Worm (Caenorhabditis elegans): Measurements from ENCODE around the gene K02G10.15.
A peak's percentile ranks its signal among the peaks of the same experiment; 100 is the strongest.

The K02G10.15 gene

DNA sequence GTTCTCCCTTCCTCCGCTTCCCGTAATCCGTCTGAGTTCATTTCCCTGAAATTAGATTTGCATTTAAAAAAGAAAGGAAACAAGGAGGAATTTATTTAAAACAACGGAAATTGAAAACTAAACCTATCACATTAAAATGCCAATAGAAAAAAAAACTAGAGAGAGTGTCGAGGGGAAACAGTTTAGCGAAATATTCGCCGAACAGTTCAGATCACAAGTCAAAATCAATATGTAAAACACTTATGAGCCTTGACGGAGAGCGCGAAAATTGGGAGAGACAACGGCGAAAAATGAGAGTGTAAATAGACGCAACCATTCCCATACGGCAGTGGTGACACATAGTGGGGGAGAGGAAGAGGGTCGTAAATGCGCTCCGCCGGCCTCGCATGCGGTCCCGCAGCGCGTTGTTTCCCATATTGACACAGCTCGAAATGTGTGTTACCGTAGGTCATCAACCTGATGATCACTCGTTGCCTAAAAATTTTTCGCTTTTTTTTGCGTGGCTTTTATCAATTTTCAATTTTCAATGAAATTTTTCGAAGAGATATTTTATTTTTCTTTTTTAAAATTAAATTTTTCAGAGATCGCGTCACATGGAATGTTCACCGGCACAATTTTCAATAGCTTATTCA, 29.3 kb upstream of the K02G10.15 start, which contains the start of the genes dnj-14 and glit-1 (continued):
- TF ChIP-seq ZK185.1 (tag; optimal IDR thresholded peaks at IDR 0.05; ENCODE audit: poor library complexity, severe bottlenecking) = peak; percentile 53
- peak; percentile 81 for TF ChIP-seq lin-40 (tag; optimal IDR thresholded peaks at IDR 0.05)
- TF ChIP-seq K12H6.12 (tag; optimal IDR thresholded peaks at IDR 0.05) = peak; percentile 70
- no peak for TF ChIP-seq die-1 (tag; optimal IDR thresholded peaks at IDR 0.05)
- no peak for TF ChIP-seq B0035.1 (tag; optimal IDR thresholded peaks at IDR 0.05)
- TF ChIP-seq sea-2 (GFP tag; IDR thresholded peaks at IDR 0.05) = no peak
- no peak for TF ChIP-seq hrde-1 (tag; optimal IDR thresholded peaks at IDR 0.05; ENCODE audit: borderline replicate concordance)
- no peak for TF ChIP-seq aptf-3 (GFP tag; IDR thresholded peaks at IDR 0.05)
- peak; percentile 74 to 80 for TF ChIP-seq let-607 (tag; optimal IDR thresholded peaks at IDR 0.05)
- TF ChIP-seq hsf-1 (GFP tag; IDR thresholded peaks at IDR 0.05) = no peak
- TF ChIP-seq rec-8 (tag; optimal IDR thresholded peaks at IDR 0.05) = no peak
- no peak for TF ChIP-seq C06A6.2 (GFP tag; conservative IDR thresholded peaks at IDR 0.05)
- no peak for TF ChIP-seq ztf-25 (GFP tag; IDR thresholded peaks at IDR 0.05)
- no peak for TF ChIP-seq F49E8.2 (tag; optimal IDR thresholded peaks at IDR 0.05; ENCODE audit: insufficient read depth)
- TF ChIP-seq D2030.7 (GFP tag; IDR thresholded peaks at IDR 0.05) = no peak
- TF ChIP-seq tbx-9 (tag; optimal IDR thresholded peaks at IDR 0.05; ENCODE audit: borderline replicate concordance) = no peak
- TF ChIP-seq ceh-40 (GFP tag; IDR thresholded peaks at IDR 0.05) = no peak
- no peak for TF ChIP-seq ama-1 (optimal IDR thresholded peaks at IDR 0.05)
- no peak for TF ChIP-seq ama-1 (GFP tag; optimal IDR thresholded peaks at IDR 0.05)
- TF ChIP-seq dpl-1 (GFP tag; optimal IDR thresholded peaks at IDR 0.05) = no peak
- no peak for TF ChIP-seq Y67H2A.10 (GFP tag; conservative IDR thresholded peaks at IDR 0.05)
- no peak for TF ChIP-seq nhr-120 (GFP tag; IDR thresholded peaks at IDR 0.05)
- TF ChIP-seq ztf-22 (GFP tag; optimal IDR thresholded peaks at IDR 0.05) = peak; percentile 19
- TF ChIP-seq nhr-90 (tag; optimal IDR thresholded peaks at IDR 0.05) = peak; percentile 65
- no peak for TF ChIP-seq F37B4.10 (GFP tag; IDR thresholded peaks at IDR 0.05)
- TF ChIP-seq cebp-1 (GFP tag; IDR thresholded peaks at IDR 0.05) = peak; percentile 52; the same call in 1 of the 2 replicates
- peak; percentile 89 for TF ChIP-seq cebp-1 (tag; optimal IDR thresholded peaks at IDR 0.05)
- peak; percentile 91 for TF ChIP-seq ceh-27 (GFP tag; optimal IDR thresholded peaks at IDR 0.05)
- TF ChIP-seq nhr-27 (tag; optimal IDR thresholded peaks at IDR 0.05) = no peak
- TF ChIP-seq ekl-4 (GFP tag; IDR thresholded peaks at IDR 0.05) = 0 out of 2 replicates have a peak, but pooled peaks have one; percentile 20
- TF ChIP-seq unc-62 (GFP tag; optimal IDR thresholded peaks at IDR 0.05) = peak; percentile 51
- TF ChIP-seq ccch-3 (GFP tag; optimal IDR thresholded peaks at IDR 0.05) = no peak
- TF ChIP-seq unc-130 (GFP tag; optimal IDR thresholded peaks at IDR 0.05) = no peak
- no peak for TF ChIP-seq madf-6 (GFP tag; IDR thresholded peaks at IDR 0.05)
- no peak for TF ChIP-seq aptf-2 (GFP tag; conservative IDR thresholded peaks at IDR 0.05)
- peak; percentile 79 for TF ChIP-seq F33H1.4 (GFP tag; IDR thresholded peaks at IDR 0.05)
- peak; percentile 82 for TF ChIP-seq nfyb-1 (GFP tag; IDR thresholded peaks at IDR 0.05)
- TF ChIP-seq sdz-38 (tag; optimal IDR thresholded peaks at IDR 0.05) = no peak
- no peak for TF ChIP-seq egl-18 (GFP tag; IDR thresholded peaks at IDR 0.05)
- TF ChIP-seq attf-6 (GFP tag; IDR thresholded peaks at IDR 0.05) = no peak
- TF ChIP-seq ceh-100 (GFP tag; IDR thresholded peaks at IDR 0.05) = no peak
- TF ChIP-seq F55B11.4 (tag; optimal IDR thresholded peaks at IDR 0.05; ENCODE audit: borderline replicate concordance, insufficient read depth) = no peak
- no peak for TF ChIP-seq mxl-1 (tag; optimal IDR thresholded peaks at IDR 0.05)
- no peak for TF ChIP-seq ceh-91 (GFP tag; IDR thresholded peaks at IDR 0.05)
- TF ChIP-seq lir-1 (GFP tag; conservative IDR thresholded peaks at IDR 0.05) = peak; percentile 36; the same call in 1 of the 2 replicates
- peak; percentile 34 for TF ChIP-seq lin-54 (GFP tag; optimal IDR thresholded peaks at IDR 0.05)
- peak; percentile 84 for TF ChIP-seq madf-10 (tag; optimal IDR thresholded peaks at IDR 0.05)
- TF ChIP-seq B0019.2 (GFP tag; conservative IDR thresholded peaks at IDR 0.05) = no peak
